Fruit fly (Drosophila melanogaster): ENCODE data around the gene CG10654.

The CG10654 gene

dm6 chr3L:12501249-12501648 is 6.4 kb downstream of the CG10654 start, which contains the start of the genes CG10638 and CG10681:
TSS of gene CG10638 (minus strand) at chr3L:12501311.
TSS of gene CG10681 (plus strand) at chr3L:12501513.
- TF ChIP-seq ovo (GFP tag; optimal IDR thresholded peaks at IDR 0.05) = no peak
- TF ChIP-seq Hr96 (GFP tag; optimal IDR thresholded peaks at IDR 0.05) = no peak
- peak; percentile 73 for TF ChIP-seq CG14711 (tag; optimal IDR thresholded peaks at IDR 0.05)
- TF ChIP-seq Crg-1 (GFP tag; optimal IDR thresholded peaks at IDR 0.05) = peak; percentile 73
- peak; percentile 95 for TF ChIP-seq kay (GFP tag; ENCODE audit: borderline replicate concordance)
- peak; percentile 44 for TF ChIP-seq CG33017 (tag; optimal IDR thresholded peaks at IDR 0.05)
- TF ChIP-seq Mnt (GFP tag; optimal IDR thresholded peaks at IDR 0.05) = peak; percentile 58
- peak; percentile 71 for TF ChIP-seq CG7101 (tag; optimal IDR thresholded peaks at IDR 0.05)
- peak; percentile 55 for TF ChIP-seq bab1 (GFP tag; optimal IDR thresholded peaks at IDR 0.05)
- peak; percentile 44 for TF ChIP-seq CG7045 (GFP tag; optimal IDR thresholded peaks at IDR 0.05)
- no peak for TF ChIP-seq cnc (optimal IDR thresholded peaks at IDR 0.05)
- TF ChIP-seq Clk (GFP tag; optimal IDR thresholded peaks at IDR 0.05) = no peak
- TF ChIP-seq toe (GFP tag; optimal IDR thresholded peaks at IDR 0.05) = no peak
- no peak for TF ChIP-seq CG5204 (GFP tag; optimal IDR thresholded peaks at IDR 0.05)
- TF ChIP-seq CG11617 (GFP tag; optimal IDR thresholded peaks at IDR 0.05) = peak; percentile 57
- no peak for TF ChIP-seq cic (GFP tag; optimal IDR thresholded peaks at IDR 0.05)
- peak; percentile 66 for TF ChIP-seq CG1620 (GFP tag; optimal IDR thresholded peaks at IDR 0.05)
- TF ChIP-seq pad (GFP tag; optimal IDR thresholded peaks at IDR 0.05) = peak; percentile 54
- peak; percentile 9 for TF ChIP-seq tj (GFP tag; optimal IDR thresholded peaks at IDR 0.05)
- TF ChIP-seq CG12768 (GFP tag; optimal IDR thresholded peaks at IDR 0.05) = peak; percentile 38

DNA sequence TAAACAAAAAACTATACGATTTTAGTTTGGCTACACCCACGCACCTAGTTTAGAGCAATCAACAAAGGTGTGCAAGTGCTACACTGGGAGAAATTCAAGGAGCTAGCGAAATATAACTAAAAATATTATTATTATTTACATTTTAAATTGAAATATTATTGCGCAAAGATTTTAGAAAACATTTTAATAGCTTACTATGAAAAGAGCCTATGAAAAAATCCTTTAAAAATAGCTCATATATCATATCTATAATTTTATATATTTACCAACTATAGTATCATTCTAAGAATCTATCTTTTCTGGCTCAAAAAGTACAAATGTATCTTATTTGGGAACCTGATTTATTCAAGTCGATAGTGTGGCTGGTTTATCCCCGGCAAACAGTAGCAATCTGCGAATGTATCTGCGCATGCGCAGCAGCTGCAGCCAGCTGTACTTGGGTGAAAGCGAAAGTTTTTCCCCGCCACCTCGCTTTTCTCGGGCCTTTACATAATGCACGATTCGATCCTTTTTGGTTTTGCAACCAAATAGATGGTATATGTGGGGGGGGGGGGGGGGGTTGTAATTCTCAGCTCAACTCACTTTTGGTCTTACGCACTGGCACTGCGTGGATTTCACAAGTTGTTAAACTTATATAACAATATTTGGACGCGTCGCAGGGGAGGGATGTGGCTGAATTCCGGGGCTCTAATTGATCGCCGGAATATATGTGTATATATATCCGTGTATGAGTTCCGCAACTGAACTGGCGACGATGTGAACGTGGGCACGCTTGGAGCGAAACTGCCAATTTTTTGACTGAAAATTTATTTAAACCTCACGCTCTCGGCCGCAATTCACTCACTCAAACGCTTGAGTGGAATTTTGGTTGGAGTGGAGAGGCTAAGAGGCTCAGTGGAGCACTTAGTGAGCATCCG is 11.0 kb downstream of the CG10654 start, which contains the start of gene CG10657:
Gene CG10657 (minus strand): TSS at position 789 of the 917 bp plus-strand sequence.
- peak; percentile 25 for TF ChIP-seq kay (GFP tag; ENCODE audit: borderline replicate concordance)
- TF ChIP-seq Crg-1 (GFP tag; optimal IDR thresholded peaks at IDR 0.05) = no peak
- TF ChIP-seq CG5204 (GFP tag; optimal IDR thresholded peaks at IDR 0.05) = no peak
- no peak for TF ChIP-seq Mnt (GFP tag; optimal IDR thresholded peaks at IDR 0.05)
- TF ChIP-seq bab1 (GFP tag; optimal IDR thresholded peaks at IDR 0.05) = no peak
- TF ChIP-seq Clk (GFP tag; optimal IDR thresholded peaks at IDR 0.05) = no peak

DNA sequence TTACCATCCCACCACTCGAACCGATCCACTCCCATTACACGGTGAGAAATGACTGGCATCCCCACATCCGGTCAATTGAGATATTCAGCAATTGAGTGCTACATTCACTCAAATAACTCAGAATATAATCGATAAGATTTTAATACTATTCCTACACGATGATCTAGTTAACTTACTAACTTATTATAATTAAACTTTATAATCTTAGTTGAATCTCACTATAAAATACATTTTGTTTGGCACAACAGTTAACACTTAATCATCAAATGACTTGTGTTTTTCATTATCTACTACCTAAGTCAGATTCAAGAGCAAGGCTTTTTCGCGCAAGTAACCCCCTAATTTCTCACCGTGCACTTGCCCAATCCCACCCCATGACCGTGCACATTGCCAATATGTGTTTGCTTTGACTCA is 12.3 kb downstream of the CG10654 start:
- no peak for TF ChIP-seq bab1 (GFP tag; optimal IDR thresholded peaks at IDR 0.05)
- TF ChIP-seq toe (GFP tag; optimal IDR thresholded peaks at IDR 0.05) = no peak
- no peak for TF ChIP-seq CG1620 (GFP tag; optimal IDR thresholded peaks at IDR 0.05)
- no peak for TF ChIP-seq cnc (optimal IDR thresholded peaks at IDR 0.05)
- no peak for TF ChIP-seq CG11617 (GFP tag; optimal IDR thresholded peaks at IDR 0.05)
- TF ChIP-seq CG5204 (GFP tag; optimal IDR thresholded peaks at IDR 0.05) = peak; percentile 27
- TF ChIP-seq Mnt (GFP tag; optimal IDR thresholded peaks at IDR 0.05) = no peak
- TF ChIP-seq CG33017 (tag; optimal IDR thresholded peaks at IDR 0.05) = no peak
- no peak for TF ChIP-seq pad (GFP tag; optimal IDR thresholded peaks at IDR 0.05)

DNA sequence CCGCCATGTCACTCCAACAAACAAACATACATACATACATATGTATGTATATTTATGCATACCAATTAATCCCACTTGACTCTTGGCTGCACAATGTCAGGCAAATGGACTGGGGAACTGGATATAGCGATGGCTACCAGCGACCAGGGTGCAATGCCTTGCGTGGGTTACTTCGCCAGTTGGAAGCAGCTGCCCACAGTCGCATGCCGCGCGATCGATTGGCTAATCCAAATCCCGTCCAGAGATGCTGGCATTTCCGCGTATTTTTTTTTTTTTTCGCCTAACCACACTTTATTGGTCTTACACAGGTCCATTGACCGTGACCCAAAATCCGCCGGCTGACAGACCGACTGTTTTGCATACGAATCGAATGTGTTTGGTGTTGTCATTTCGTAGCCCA is 13.4 kb downstream of the CG10654 start:
- TF ChIP-seq CG14711 (tag; optimal IDR thresholded peaks at IDR 0.05) (no peak), cnc (optimal IDR thresholded peaks at IDR 0.05) (no peak), Mnt (GFP tag; optimal IDR thresholded peaks at IDR 0.05) (no peak), CG1620 (GFP tag; optimal IDR thresholded peaks at IDR 0.05) (no peak), tj (GFP tag; optimal IDR thresholded peaks at IDR 0.05) (no peak), toe (GFP tag; optimal IDR thresholded peaks at IDR 0.05) (no peak), bab1 (GFP tag; optimal IDR thresholded peaks at IDR 0.05) (no peak), ovo (GFP tag; optimal IDR thresholded peaks at IDR 0.05) (no peak), pad (GFP tag; optimal IDR thresholded peaks at IDR 0.05) (no peak), cic (GFP tag; optimal IDR thresholded peaks at IDR 0.05) (no peak), kay (GFP tag; ENCODE audit: borderline replicate concordance) (no peak), CG33017 (tag; optimal IDR thresholded peaks at IDR 0.05) (no peak), Clk (GFP tag; optimal IDR thresholded peaks at IDR 0.05) (no peak), CG7101 (tag; optimal IDR thresholded peaks at IDR 0.05) (no peak), Crg-1 (GFP tag; optimal IDR thresholded peaks at IDR 0.05) (no peak), CG7045 (GFP tag; optimal IDR thresholded peaks at IDR 0.05) (no peak), CG11617 (GFP tag; optimal IDR thresholded peaks at IDR 0.05) (no peak), CG5204 (GFP tag; optimal IDR thresholded peaks at IDR 0.05) (no peak), Hr96 (GFP tag; optimal IDR thresholded peaks at IDR 0.05) (no peak)

dm6 chr3L:12490418-12491035 is 17.1 kb downstream of the CG10654 start, which contains the start of gene CG10660:
TSS of gene CG10660 (minus strand) at chr3L:12490676.
- TF ChIP-seq CG14711 (tag; optimal IDR thresholded peaks at IDR 0.05) = peak; percentile 89
- peak; percentile 89 for TF ChIP-seq CG5204 (GFP tag; optimal IDR thresholded peaks at IDR 0.05)
- peak; percentile 64 for TF ChIP-seq Hr96 (GFP tag; optimal IDR thresholded peaks at IDR 0.05)
- peak; percentile 66 for TF ChIP-seq tj (GFP tag; optimal IDR thresholded peaks at IDR 0.05)
- peak; percentile 74 for TF ChIP-seq Clk (GFP tag; optimal IDR thresholded peaks at IDR 0.05)
- peak; percentile 95 for TF ChIP-seq kay (GFP tag; ENCODE audit: borderline replicate concordance)
- peak; percentile 88 for TF ChIP-seq CG7045 (GFP tag; optimal IDR thresholded peaks at IDR 0.05)
- TF ChIP-seq Mnt (GFP tag; optimal IDR thresholded peaks at IDR 0.05) = peak; percentile 68
- TF ChIP-seq CG33017 (tag; optimal IDR thresholded peaks at IDR 0.05) = peak; percentile 96
- peak; percentile 94 for TF ChIP-seq CG7101 (tag; optimal IDR thresholded peaks at IDR 0.05)
- peak; percentile 88 for TF ChIP-seq bab1 (GFP tag; optimal IDR thresholded peaks at IDR 0.05)
- TF ChIP-seq CG11617 (GFP tag; optimal IDR thresholded peaks at IDR 0.05) = peak; percentile 86
- no peak for TF ChIP-seq ovo (GFP tag; optimal IDR thresholded peaks at IDR 0.05)
- TF ChIP-seq Crg-1 (GFP tag; optimal IDR thresholded peaks at IDR 0.05) = peak; percentile 56
- TF ChIP-seq cic (GFP tag; optimal IDR thresholded peaks at IDR 0.05) = peak; percentile 47
- TF ChIP-seq CG12768 (GFP tag; optimal IDR thresholded peaks at IDR 0.05) = peak; percentile 90
- peak; percentile 54 for TF ChIP-seq CG1620 (GFP tag; optimal IDR thresholded peaks at IDR 0.05)
- TF ChIP-seq toe (GFP tag; optimal IDR thresholded peaks at IDR 0.05) = peak; percentile 58
- no peak for TF ChIP-seq cnc (optimal IDR thresholded peaks at IDR 0.05)
- TF ChIP-seq pad (GFP tag; optimal IDR thresholded peaks at IDR 0.05) = peak; percentile 58
